Fruit fly (Drosophila melanogaster): Measurements from ENCODE around the gene rdhB.

The rdhB gene

dm6 chr3R:22351396-22351795 is at the start of gene rdhB:
TSS of gene rdhB (plus strand) at chr3R:22351696.
- no peak for TF ChIP-seq noc (tag; optimal IDR thresholded peaks at IDR 0.05)

- TF ChIP-seq noc (tag; optimal IDR thresholded peaks at IDR 0.05) = no peak
Measured at dm6 chr3R:22323994-22324393, 27.5 kb upstream of the rdhB start, which contains the start of gene CG34377. TSS of gene CG34377 (minus strand) at chr3R:22324094.

dm6 chr3R:22324736-22325135 is 26.8 kb upstream of the rdhB start:
- TF ChIP-seq noc (tag; optimal IDR thresholded peaks at IDR 0.05) = no peak

- TF ChIP-seq noc (tag; optimal IDR thresholded peaks at IDR 0.05) = no peak
Measured at dm6 chr3R:22328665-22329350, 22.7 kb upstream of the rdhB start, which contains the start of gene CG7080. TSS of gene CG7080 (plus strand) at chr3R:22329300.

- TF ChIP-seq noc (tag; optimal IDR thresholded peaks at IDR 0.05) = no peak
Measured at dm6 chr3R:22330512-22331119, 20.9 kb upstream of the rdhB start, which contains the start of gene CG33721. TSS of gene CG33721 (plus strand) at chr3R:22331069.

dm6 chr3R:22331691-22332090 is 19.8 kb upstream of the rdhB start, which contains the start of gene CG13862:
TSS of gene CG13862 (plus strand) at chr3R:22331991.
- TF ChIP-seq noc (tag; optimal IDR thresholded peaks at IDR 0.05) = no peak

- no peak for TF ChIP-seq noc (tag; optimal IDR thresholded peaks at IDR 0.05)
Measured at dm6 chr3R:22334050-22334449, 17.4 kb upstream of the rdhB start, which contains the start of gene CG5391. TSS of gene CG5391 (minus strand) at chr3R:22334150.

- no peak for TF ChIP-seq noc (tag; optimal IDR thresholded peaks at IDR 0.05)
Measured at dm6 chr3R:22339510-22339909, 12.0 kb upstream of the rdhB start.

dm6 chr3R:22340207-22340606 is 11.3 kb upstream of the rdhB start, which contains the start of gene CG5388:
TSS of gene CG5388 (minus strand) at chr3R:22340307.
- TF ChIP-seq noc (tag; optimal IDR thresholded peaks at IDR 0.05) = no peak

dm6 chr3R:22341652-22342051 is 9.8 kb upstream of the rdhB start:
- no peak for TF ChIP-seq noc (tag; optimal IDR thresholded peaks at IDR 0.05)

- no peak for TF ChIP-seq noc (tag; optimal IDR thresholded peaks at IDR 0.05)
Measured at dm6 chr3R:22342151-22342550, 9.3 kb upstream of the rdhB start, which contains the start of gene CG5386. TSS of gene CG5386 (minus strand) at chr3R:22342251.

dm6 chr3R:22342708-22343107 is 8.8 kb upstream of the rdhB start:
- TF ChIP-seq noc (tag; optimal IDR thresholded peaks at IDR 0.05) = no peak

dm6 chr3R:22356464-22357410 is 5.2 kb downstream of the rdhB start, which contains the start of gene Sar1:
TSS of gene Sar1 (plus strand) at chr3R:22356685.
- TF ChIP-seq noc (tag; optimal IDR thresholded peaks at IDR 0.05) = peak; percentile 48

- peak; percentile 14 for TF ChIP-seq noc (tag; optimal IDR thresholded peaks at IDR 0.05)
Measured at dm6 chr3R:22357942-22358341, 6.4 kb downstream of the rdhB start.

dm6 chr3R:22358810-22359209 is 7.3 kb downstream of the rdhB start:
- TF ChIP-seq noc (tag; optimal IDR thresholded peaks at IDR 0.05) = peak; percentile 73

Data from whole organism, larva.